Worm (Caenorhabditis elegans) whole organism, L4 larva: ENCODE results near the gene metl-9.

Experiments
- dmd-6 ChIP-seq: fragments of 200-800 bp; sonication (Bioruptor generic); IDR thresholded peaks from 2 replicates; pipeline ENCODE4 v1.3.6; 2022; ENCODE audit warnings: missing genetic modification reagents, missing genetic modification characterization, missing compliant biosample characterization
- lin-39 ChIP-seq: fragments of 150-350 bp; optimal IDR thresholded peaks from 2 replicates; lab custom pipeline; 2014; ENCODE audit warnings: missing biosample characterization, missing genetic modification reagents, missing genetic modification characterization
- nhr-76 ChIP-seq: fragments of 150-350 bp; optimal IDR thresholded peaks from 2 replicates; lab custom pipeline; 2014; ENCODE audit warnings: missing biosample characterization, missing genetic modification characterization
- ztf-11 ChIP-seq: fragments of 150-350 bp; optimal IDR thresholded peaks from 2 replicates; lab custom pipeline; 2014; ENCODE audit warnings: missing biosample characterization, missing genetic modification characterization

DNA sequence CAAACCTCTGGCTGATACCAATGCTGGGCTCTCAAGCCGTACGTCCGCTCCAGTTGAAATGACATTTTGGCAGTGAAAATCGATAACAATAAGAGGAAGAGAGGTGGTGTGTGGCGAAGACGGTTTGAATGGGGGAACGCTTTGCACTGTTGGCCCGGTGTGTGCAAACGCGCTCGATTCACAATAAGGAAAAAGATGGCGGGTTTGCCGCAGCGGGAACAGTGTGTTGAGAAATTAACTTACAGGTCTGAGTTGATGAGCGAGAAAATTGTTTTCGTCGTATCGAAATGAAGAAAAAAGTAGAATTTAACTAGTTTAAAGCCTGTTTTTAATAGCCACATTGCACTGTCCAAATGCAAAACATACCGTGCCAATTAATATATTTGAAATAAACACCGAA, at the start of gene metl-9:
- TF ChIP-seq ztf-11, result no peak
- no peak for TF ChIP-seq nhr-76
- no peak for TF ChIP-seq lin-39 (tag; lab: Kevin White, UChicago)
- TF ChIP-seq dmd-6, result no peak
